Worm (Caenorhabditis elegans): ENCODE data around the gene B0238.12.

DNA sequence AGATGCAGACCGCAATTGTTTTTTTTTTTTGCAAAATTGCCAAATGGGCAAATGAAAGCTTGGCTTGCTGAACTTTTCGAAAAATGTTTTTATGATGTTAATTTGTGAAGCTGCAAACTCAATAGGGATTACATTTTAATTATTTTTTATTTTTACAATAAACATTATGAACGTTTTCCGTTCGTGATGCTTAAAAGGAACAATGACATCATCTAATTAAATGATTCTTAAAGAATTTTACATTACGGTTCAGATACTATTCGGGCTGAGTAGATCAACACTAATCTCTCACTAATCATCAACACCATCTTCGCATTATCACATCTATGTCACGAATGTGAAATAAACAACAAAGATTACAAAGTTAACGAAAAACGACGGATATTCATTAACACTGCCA lies 46.8 kb downstream of the B0238.12 start, which contains the start of gene C10G8.3:
- TF ChIP-seq snpc-4 (tag; optimal IDR thresholded peaks at IDR 0.05) (no peak), ztf-4 (tag; optimal IDR thresholded peaks at IDR 0.05) (no peak), tbx-2 (tag; optimal IDR thresholded peaks at IDR 0.05) (no peak), R02D3.7 (tag; optimal IDR thresholded peaks at IDR 0.05) (no peak), ama-1 (optimal IDR thresholded peaks at IDR 0.05) (no peak), fos-1 (tag; optimal IDR thresholded peaks at IDR 0.05) (no peak), ztf-11 (tag; optimal IDR thresholded peaks at IDR 0.05) (no peak), nhr-11 (tag; optimal IDR thresholded peaks at IDR 0.05) (no peak)
